Fruit fly (Drosophila melanogaster) whole organism, embryonic: ENCODE data around the gene CG5793.

ENCODE experiments used
- Bgb ChIP-seq: fragments of 200-800 bp; sonication (Bioruptor generic); IDR thresholded peaks from 2 replicates; pipeline ENCODE4 v1.3.6; 2022; ENCODE audit warnings: missing biosample characterization, missing genetic modification characterization; ENCODE audit not compliant: partially characterized antibody
- CG10274 ChIP-seq: fragments of 200-800 bp; sonication (Bioruptor generic); optimal IDR thresholded peaks from 3 replicates; lab custom pipeline; 2017; ENCODE audit warnings: missing biosample characterization, mild to moderate bottlenecking, missing genetic modification characterization
- CG10321 ChIP-seq: fragments of 200-800 bp; sonication (Bioruptor generic); IDR thresholded peaks from 2 replicates; pipeline ENCODE4 v1.3.6; 2022; ENCODE audit warnings: missing biosample characterization, missing genetic modification characterization
- CG10431 ChIP-seq: fragments of 200-800 bp; sonication (Bioruptor generic); optimal IDR thresholded peaks from 3 replicates; lab custom pipeline; 2018; ENCODE audit warnings: missing biosample characterization, mild to moderate bottlenecking, missing genetic modification characterization
- CG10543 ChIP-seq: fragments of 200-800 bp; sonication (Bioruptor generic); optimal IDR thresholded peaks from 3 replicates; lab custom pipeline; 2017; ENCODE audit warnings: missing biosample characterization, mild to moderate bottlenecking, missing genetic modification characterization, moderate library complexity
- CG10565 ChIP-seq: fragments of 200-800 bp; sonication (Bioruptor generic); optimal IDR thresholded peaks from 3 replicates; lab custom pipeline; 2016; ENCODE audit warnings: missing biosample characterization, mild to moderate bottlenecking, missing genetic modification characterization
- CG11093 ChIP-seq: fragments of 200-800 bp; sonication (Bioruptor generic); IDR thresholded peaks from 3 replicates; pipeline ENCODE4 v1.3.6; 2022; ENCODE audit warnings: missing biosample characterization, missing genetic modification characterization
- CG11560 ChIP-seq: fragments of 200-800 bp; sonication (Bioruptor generic); IDR thresholded peaks from 3 replicates; pipeline ENCODE4 v1.3.6; 2022; ENCODE audit warnings: missing biosample characterization, missing genetic modification characterization
- CG15601 ChIP-seq: fragments of 200-800 bp; sonication (Bioruptor generic); optimal IDR thresholded peaks from 3 replicates; lab custom pipeline; 2019; ENCODE audit warnings: missing biosample characterization, mild to moderate bottlenecking, missing genetic modification characterization, moderate library complexity
- CG15696 ChIP-seq: fragments of 200-800 bp; sonication (Bioruptor generic); optimal IDR thresholded peaks from 2 replicates; lab custom pipeline; 2019; ENCODE audit warnings: missing biosample characterization, mild to moderate bottlenecking, missing genetic modification characterization, moderate library complexity
- CG16815 ChIP-seq: fragments of 200-800 bp; sonication (Bioruptor generic); optimal IDR thresholded peaks from 3 replicates; lab custom pipeline; 2017; ENCODE audit warnings: missing biosample characterization, mild to moderate bottlenecking, missing genetic modification characterization
- CG1832 ChIP-seq: fragments of 200-800 bp; sonication (Bioruptor generic); optimal IDR thresholded peaks from 2 replicates; lab custom pipeline; 2017; ENCODE audit warnings: missing biosample characterization, mild to moderate bottlenecking, missing genetic modification characterization, inconsistent platforms
- CG31441 ChIP-seq: fragments of 200-800 bp; sonication (Bioruptor generic); IDR thresholded peaks from 2 replicates; pipeline ENCODE4 v1.3.6; 2022; ENCODE audit warnings: missing biosample characterization, missing genetic modification characterization
- CG33557 ChIP-seq: fragments of 200-800 bp; sonication (Bioruptor generic); optimal IDR thresholded peaks from 2 replicates; lab custom pipeline; 2019; ENCODE audit warnings: missing biosample characterization, mild to moderate bottlenecking, missing genetic modification characterization, moderate library complexity
- CG7928 ChIP-seq: fragments of 200-800 bp; sonication (Bioruptor generic); optimal IDR thresholded peaks from 2 replicates; lab custom pipeline; 2017; ENCODE audit warnings: missing biosample characterization, mild to moderate bottlenecking, missing genetic modification characterization
- CoRest ChIP-seq: fragments of 200-800 bp; sonication (Bioruptor generic); optimal IDR thresholded peaks from 3 replicates; lab custom pipeline; 2018; ENCODE audit warnings: missing biosample characterization, mild to moderate bottlenecking, missing genetic modification characterization, moderate library complexity
- D19B ChIP-seq: fragments of 200-800 bp; sonication (Bioruptor generic); optimal IDR thresholded peaks from 2 replicates; lab custom pipeline; 2017; ENCODE audit warnings: missing biosample characterization, mild to moderate bottlenecking, missing genetic modification characterization
- ERR ChIP-seq: fragments of 200-800 bp; sonication (Bioruptor generic); optimal IDR thresholded peaks from 2 replicates; lab custom pipeline; 2016; ENCODE audit warnings: missing biosample characterization, missing genetic modification characterization
- Elba2 ChIP-seq: fragments of 200-800 bp; sonication (Bioruptor generic); optimal IDR thresholded peaks from 3 replicates; lab custom pipeline; 2016; ENCODE audit warnings: missing biosample characterization, missing genetic modification characterization
- Fer1 ChIP-seq: fragments of 200-800 bp; sonication (Bioruptor generic); optimal IDR thresholded peaks from 2 replicates; lab custom pipeline; 2017; ENCODE audit warnings: missing biosample characterization, mild to moderate bottlenecking, missing genetic modification characterization
- HHEX ChIP-seq: fragments of 200-800 bp; sonication (Bioruptor generic); optimal IDR thresholded peaks from 3 replicates; lab custom pipeline; 2017; ENCODE audit warnings: missing biosample characterization, mild to moderate bottlenecking, missing genetic modification characterization, missing genetic modification reagents
- HmgZ ChIP-seq: fragments of 200-800 bp; sonication (Bioruptor generic); optimal IDR thresholded peaks from 2 replicates; lab custom pipeline; 2018; ENCODE audit warnings: missing biosample characterization, mild to moderate bottlenecking, missing genetic modification characterization
- Hmr ChIP-seq: fragments of 200-800 bp; sonication (Bioruptor generic); optimal IDR thresholded peaks from 3 replicates; lab custom pipeline; 2017; ENCODE audit warnings: mild to moderate bottlenecking, missing biosample characterization, missing genetic modification reagents, missing genetic modification characterization
- Jarid2 ChIP-seq: fragments of 200-800 bp; sonication (Bioruptor generic); optimal IDR thresholded peaks from 3 replicates; lab custom pipeline; 2017; ENCODE audit warnings: mild to moderate bottlenecking, missing biosample characterization, missing genetic modification reagents, missing genetic modification characterization
- MBD-R2 ChIP-seq: fragments of 200-800 bp; sonication (Bioruptor generic); IDR thresholded peaks from 2 replicates; pipeline ENCODE4 v1.3.6; 2022; ENCODE audit warnings: missing biosample characterization, missing genetic modification characterization
- Nf-YB ChIP-seq: fragments of 200-800 bp; sonication (Bioruptor generic); optimal IDR thresholded peaks from 3 replicates; lab custom pipeline; 2019; ENCODE audit warnings: missing biosample characterization, mild to moderate bottlenecking, missing genetic modification characterization, moderate library complexity
- Nf-YC ChIP-seq: fragments of 200-800 bp; optimal IDR thresholded peaks from 3 replicates; lab custom pipeline; 2019; ENCODE audit warnings: missing biosample characterization, mild to moderate bottlenecking, missing genetic modification characterization, moderate library complexity
- Opbp ChIP-seq: fragments of 200-800 bp; sonication (Bioruptor generic); IDR thresholded peaks from 3 replicates; pipeline ENCODE4 v1.3.6; 2022; ENCODE audit warnings: missing biosample characterization, missing genetic modification characterization; ENCODE audit not compliant: partially characterized antibody
- Ptx1 ChIP-seq: fragments of 200-800 bp; sonication (Bioruptor generic); IDR thresholded peaks from 2 replicates; pipeline ENCODE4 v1.3.6; 2022; ENCODE audit warnings: missing biosample characterization, missing genetic modification characterization
- Sry-β ChIP-seq: fragments of 200-800 bp; sonication (Bioruptor generic); optimal IDR thresholded peaks from 2 replicates; lab custom pipeline; 2018; ENCODE audit warnings: missing biosample characterization, mild to moderate bottlenecking, missing genetic modification characterization, moderate library complexity
- caup ChIP-seq: fragments of 200-800 bp; sonication (Bioruptor generic); optimal IDR thresholded peaks from 3 replicates; lab custom pipeline; 2017; ENCODE audit warnings: missing biosample characterization, mild to moderate bottlenecking, missing genetic modification characterization, moderate library complexity; ENCODE audit not compliant: severe bottlenecking
- chm ChIP-seq: fragments of 200-800 bp; sonication (Bioruptor generic); IDR thresholded peaks from 2 replicates; pipeline ENCODE4 v1.3.6; 2022; ENCODE audit warnings: missing biosample characterization, missing genetic modification characterization
- croc ChIP-seq: fragments of 200-800 bp; sonication (Bioruptor generic); conservative IDR thresholded peaks from 3 replicates; pipeline ENCODE4 v1.3.6; 2022; ENCODE audit warnings: missing biosample characterization, missing genetic modification characterization
- cwo ChIP-seq: fragments of 200-800 bp; sonication (Bioruptor generic); optimal IDR thresholded peaks from 3 replicates; lab custom pipeline; 2017; ENCODE audit warnings: missing biosample characterization, missing genetic modification characterization, mild to moderate bottlenecking, moderate library complexity, missing genetic modification reagents
- da ChIP-seq: fragments of 200-800 bp; sonication (Bioruptor generic); optimal IDR thresholded peaks from 2 replicates; lab custom pipeline; 2016; ENCODE audit warnings: missing biosample characterization, missing genetic modification characterization
- dysf ChIP-seq: fragments of 200-800 bp; sonication (Bioruptor generic); IDR thresholded peaks from 3 replicates; pipeline ENCODE4 v1.3.6; 2022; ENCODE audit warnings: missing biosample characterization, missing genetic modification characterization
- exex ChIP-seq: fragments of 200-800 bp; sonication (Bioruptor generic); optimal IDR thresholded peaks from 4 replicates; lab custom pipeline; 2018; ENCODE audit warnings: missing biosample characterization, mild to moderate bottlenecking, missing genetic modification characterization, moderate library complexity
- gsb-n ChIP-seq: fragments of 200-800 bp; sonication (Bioruptor generic); optimal IDR thresholded peaks from 3 replicates; lab custom pipeline; 2018; ENCODE audit warnings: missing biosample characterization, mild to moderate bottlenecking, missing genetic modification characterization
- hb ChIP-seq: fragments of 200-800 bp; sonication (Bioruptor generic); IDR thresholded peaks from 3 replicates; pipeline ENCODE4 v1.3.6; 2022; ENCODE audit warnings: missing biosample characterization, missing genetic modification characterization; ENCODE audit not compliant: partially characterized antibody
- hbn ChIP-seq: fragments of 200-800 bp; sonication (Bioruptor generic); IDR thresholded peaks from 2 replicates; pipeline ENCODE4 v1.3.6; 2022; ENCODE audit warnings: missing biosample characterization, missing genetic modification characterization; ENCODE audit not compliant: partially characterized antibody
- klu ChIP-seq: fragments of 200-800 bp; sonication (Bioruptor generic); IDR thresholded peaks from 2 replicates; pipeline ENCODE4 v1.3.6; 2022; ENCODE audit warnings: missing biosample characterization, missing genetic modification characterization
- pho ChIP-seq: fragments of 200-800 bp; sonication (Bioruptor generic); optimal IDR thresholded peaks from 2 replicates; lab custom pipeline; 2016; ENCODE audit warnings: missing biosample characterization, missing genetic modification characterization
- pzg ChIP-seq: fragments of 200-800 bp; sonication (Bioruptor generic); optimal IDR thresholded peaks from 3 replicates; lab custom pipeline; 2018; ENCODE audit warnings: missing biosample characterization, mild to moderate bottlenecking, missing genetic modification characterization, moderate library complexity
- repo ChIP-seq: fragments of 200-800 bp; sonication (Bioruptor generic); optimal IDR thresholded peaks from 2 replicates; lab custom pipeline; 2016; ENCODE audit warnings: missing biosample characterization, missing genetic modification characterization
- sd ChIP-seq: fragments of 200-800 bp; sonication (Bioruptor generic); optimal IDR thresholded peaks from 3 replicates; lab custom pipeline; 2018; ENCODE audit warnings: missing biosample characterization, mild to moderate bottlenecking, missing genetic modification characterization, moderate library complexity
- sens-2 ChIP-seq: fragments of 200-800 bp; sonication (Bioruptor generic); IDR thresholded peaks from 2 replicates; pipeline ENCODE4 v1.3.6; 2022; ENCODE audit warnings: missing biosample characterization, missing genetic modification characterization
- seq ChIP-seq: fragments of 200-800 bp; sonication (Bioruptor generic); IDR thresholded peaks from 2 replicates; pipeline ENCODE4 v1.3.6; 2022; ENCODE audit warnings: missing biosample characterization, missing genetic modification characterization
- sug ChIP-seq: fragments of 200-800 bp; optimal IDR thresholded peaks from 2 replicates; lab custom pipeline; 2019; ENCODE audit warnings: missing biosample characterization, mild to moderate bottlenecking, missing genetic modification characterization, moderate library complexity
- vnd ChIP-seq: fragments of 200-800 bp; sonication (Bioruptor generic); IDR thresholded peaks from 3 replicates; pipeline ENCODE4 v1.3.6; 2022; ENCODE audit warnings: missing biosample characterization, missing genetic modification characterization; ENCODE audit not compliant: partially characterized antibody

The CG5793 gene

DNA sequence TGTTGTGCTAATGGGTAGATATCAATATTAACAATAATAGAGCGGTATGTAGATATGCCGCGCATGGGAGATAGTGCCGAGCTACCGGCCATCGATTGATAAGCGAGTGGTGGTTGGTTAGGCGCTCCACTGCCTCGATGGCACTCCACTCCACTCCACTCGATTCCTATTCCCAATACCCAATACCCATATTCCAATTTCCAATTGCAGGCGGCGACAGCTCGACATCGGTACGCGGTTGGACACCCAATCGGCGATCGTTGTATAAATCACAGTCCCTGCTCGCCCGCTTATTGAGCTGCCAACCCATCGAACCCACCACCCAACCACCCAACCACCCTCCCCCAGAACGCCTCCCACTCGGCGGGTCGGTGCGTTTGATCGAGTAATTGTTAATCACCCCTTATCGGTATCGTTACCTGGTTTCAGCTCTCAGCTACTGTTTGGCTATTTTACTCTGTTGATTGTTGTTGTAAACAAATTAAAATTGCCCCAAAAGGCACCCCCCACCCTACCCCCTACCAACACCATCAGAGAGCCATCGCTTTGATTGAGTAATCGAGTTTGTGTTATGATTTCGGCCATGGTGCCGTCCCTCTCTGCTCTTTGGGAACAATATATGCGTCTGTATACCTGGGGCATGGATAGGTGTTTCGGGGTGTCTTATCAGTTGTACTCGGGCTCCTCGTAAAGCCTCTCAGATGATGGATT, 46.3 kb upstream of the CG5793 start, which contains the start of gene HHEX:
Gene HHEX, minus strand, starts transcription at position 51 of the 711 bp plus-strand sequence.
- TF ChIP-seq CoRest, result no peak
- TF ChIP-seq klu (GFP tag; lab: Robert Waterston, UW), result no peak
- no peak for TF ChIP-seq CG10431 (GFP tag; lab: Kevin White, UChicago)
- TF ChIP-seq sug, result peak; percentile 98
- no peak for TF ChIP-seq CG1832 (GFP tag; lab: Kevin White, UChicago)
- peak; percentile 43 for TF ChIP-seq Ptx1
- peak; percentile 12 for TF ChIP-seq cwo
- TF ChIP-seq CG31441 (GFP tag; lab: Robert Waterston, UW), result no peak
- peak; percentile 76 for TF ChIP-seq sens-2
- TF ChIP-seq exex, result peak; percentile 99
- 0 out of 3 replicates have a peak, but pooled peaks have one; percentile 27 for TF ChIP-seq Opbp
- TF ChIP-seq vnd (GFP tag; lab: Robert Waterston, UW), result no peak
- peak; percentile 90 for TF ChIP-seq Nf-YB (GFP tag; lab: Kevin White, UChicago)
- no peak for TF ChIP-seq CG16815 (GFP tag; lab: Kevin White, UChicago)
- peak; percentile 12 for TF ChIP-seq Hmr (GFP tag; lab: Kevin White, UChicago)
- no peak for TF ChIP-seq seq (GFP tag; lab: Robert Waterston, UW)
- TF ChIP-seq da, result no peak
- TF ChIP-seq hbn, result no peak
- TF ChIP-seq caup (GFP tag; lab: Kevin White, UChicago), result peak; percentile 16
- TF ChIP-seq hb (GFP tag; lab: Robert Waterston, UW), result no peak
- no peak for TF ChIP-seq CG7928 (GFP tag; lab: Kevin White, UChicago)
- TF ChIP-seq pzg (GFP tag; lab: Kevin White, UChicago), result no peak
- TF ChIP-seq MBD-R2, result no peak
- no peak for TF ChIP-seq CG11560 (tag; lab: Robert Waterston, UW)
- TF ChIP-seq CG10565, result no peak
- no peak for TF ChIP-seq Bgb
- peak; percentile 62 for TF ChIP-seq CG10321
- TF ChIP-seq pho (GFP tag; lab: Kevin White, UChicago), result no peak
- no peak for TF ChIP-seq dysf
- TF ChIP-seq CG10274 (GFP tag; lab: Kevin White, UChicago), result no peak
- TF ChIP-seq Elba2, result no peak
- peak; percentile 94 for TF ChIP-seq CG10543 (GFP tag; lab: Kevin White, UChicago)
- TF ChIP-seq ERR, result no peak
- no peak for TF ChIP-seq croc (GFP tag; lab: Robert Waterston, UW)
- no peak for TF ChIP-seq Sry-β (GFP tag; lab: Kevin White, UChicago)
- peak; percentile 7 for TF ChIP-seq Jarid2 (GFP tag; lab: Kevin White, UChicago)
- TF ChIP-seq CG15696 (tag; lab: Kevin White, UChicago), result no peak
- peak; percentile 4 for TF ChIP-seq CG15601
- TF ChIP-seq Nf-YC (tag; lab: Kevin White, UChicago), result peak; percentile 90
- TF ChIP-seq HHEX (GFP tag; lab: Kevin White, UChicago), result peak; percentile 41
- TF ChIP-seq sd (tag; lab: Kevin White, UChicago), result peak; percentile 76
- TF ChIP-seq CG33557 (GFP tag; lab: Kevin White, UChicago), result no peak
- TF ChIP-seq gsb-n (tag; lab: Kevin White, UChicago), result no peak
- TF ChIP-seq HmgZ (tag; lab: Kevin White, UChicago), result peak; percentile 49
- no peak for TF ChIP-seq D19B (GFP tag; lab: Kevin White, UChicago)
- peak; percentile 7 for TF ChIP-seq Fer1
- TF ChIP-seq chm (GFP tag; lab: Robert Waterston, UW), result 0 out of 2 replicates have a peak, but pooled peaks have one; percentile 11
- TF ChIP-seq repo (GFP tag; lab: Kevin White, UChicago), result no peak
- TF ChIP-seq CG11093 (GFP tag; lab: Robert Waterston, UW), result no peak
